Fruit fly (Drosophila melanogaster) whole organism, embryonic: ENCODE results near the gene CG34384.

Experiments used
- CG6765 ChIP-seq: fragments of 200-800 bp; sonication (Bioruptor generic); optimal IDR thresholded peaks from 3 replicates; lab custom pipeline; 2017; ENCODE audit warnings: missing biosample characterization, mild to moderate bottlenecking, missing genetic modification characterization
- Scr ChIP-seq: fragments of 200-800 bp; sonication (Bioruptor generic); IDR thresholded peaks from 2 replicates; pipeline ENCODE4 v1.3.6; 2022; ENCODE audit warnings: missing biosample characterization, missing genetic modification characterization; ENCODE audit not compliant: partially characterized antibody
- tgo ChIP-seq: fragments of 200-800 bp; sonication (Bioruptor generic); IDR thresholded peaks from 3 replicates; pipeline ENCODE4 v1.3.6; 2022; ENCODE audit warnings: missing biosample characterization, missing genetic modification characterization

- TF ChIP-seq Scr (GFP tag; lab: Robert Waterston, UW), result no peak
- TF ChIP-seq CG6765, result no peak
- TF ChIP-seq tgo (GFP tag; lab: Robert Waterston, UW), result no peak
Measured at dm6 chr3R:7798525-7798924, 15.6 kb upstream of the CG34384 start, which contains the start of gene CG18744.
